Worm (Caenorhabditis elegans) whole organism, mixed stage, embryonic: ENCODE measurements around the gene drh-1.

ENCODE experiments used
- blmp-1 ChIP-seq: fragments of 150-350 bp; optimal IDR thresholded peaks from 2 replicates; lab custom pipeline; 2014; ENCODE audit warnings: missing biosample characterization, missing genetic modification characterization
- ces-1 ChIP-seq: fragments of 150-350 bp; optimal IDR thresholded peaks from 2 replicates; lab custom pipeline; 2014; ENCODE audit warnings: missing biosample characterization, missing genetic modification reagents, missing genetic modification characterization
- elt-1 ChIP-seq: sonication (generic microtip); optimal IDR thresholded peaks from 2 replicates; lab custom pipeline; 2017; ENCODE audit warnings: missing genetic modification characterization, mild to moderate bottlenecking, missing compliant biosample characterization, antibody characterized with exemption, moderate library complexity, borderline replicate concordance; ENCODE audit not compliant: insufficient read depth
- elt-3 ChIP-seq: fragments of 150-350 bp; optimal IDR thresholded peaks from 2 replicates; lab custom pipeline; 2014; ENCODE audit warnings: missing biosample characterization, missing genetic modification characterization
- lin-13 ChIP-seq: fragments of 150-350 bp; optimal IDR thresholded peaks from 2 replicates; lab custom pipeline; 2014; ENCODE audit warnings: missing biosample characterization, missing genetic modification characterization
- lsy-2 ChIP-seq: fragments of 150-350 bp; optimal IDR thresholded peaks from 2 replicates; lab custom pipeline; 2014; ENCODE audit warnings: missing biosample characterization, missing genetic modification characterization
- nhr-12 ChIP-seq: fragments of 150-350 bp; optimal IDR thresholded peaks from 2 replicates; lab custom pipeline; 2014; ENCODE audit warnings: missing biosample characterization, missing genetic modification characterization
- nhr-237 ChIP-seq: fragments of 150-350 bp; optimal IDR thresholded peaks from 2 replicates; lab custom pipeline; 2014; ENCODE audit warnings: missing biosample characterization, missing genetic modification characterization
- nhr-28 ChIP-seq: fragments of 150-350 bp; optimal IDR thresholded peaks from 2 replicates; lab custom pipeline; 2014; ENCODE audit warnings: missing biosample characterization, missing genetic modification characterization
- pha-4 ChIP-seq: fragments of 150-350 bp; optimal IDR thresholded peaks from 2 replicates; lab custom pipeline; 2018; ENCODE audit warnings: missing biosample characterization, missing genetic modification reagents, missing genetic modification characterization
- sptf-1 ChIP-seq: sonication (generic microtip); optimal IDR thresholded peaks from 2 replicates; lab custom pipeline; 2017; ENCODE audit warnings: mild to moderate bottlenecking, missing genetic modification characterization, moderate library complexity, missing compliant biosample characterization
- unc-39 ChIP-seq: fragments of 150-350 bp; optimal IDR thresholded peaks from 2 replicates; lab custom pipeline; 2014; ENCODE audit warnings: missing biosample characterization, missing genetic modification characterization
- unc-62 ChIP-seq: fragments of 150-350 bp; optimal IDR thresholded peaks from 2 replicates; lab custom pipeline; 2014; ENCODE audit warnings: missing biosample characterization, missing genetic modification reagents, missing genetic modification characterization

- TF ChIP-seq lsy-2 (tag; lab: Kevin White, UChicago) (no peak), nhr-237 (tag; lab: Kevin White, UChicago) (no peak), pha-4 (tag; lab: Kevin White, UChicago) (no peak), ces-1 (GFP tag; lab: Kevin White, UChicago) (no peak), blmp-1 (no peak), sptf-1 (tag; lab: Kevin White, UChicago) (no peak), elt-3 (tag; lab: Kevin White, UChicago) (no peak), unc-62 (GFP tag; lab: Kevin White, UChicago) (no peak), elt-1 (tag; lab: Kevin White, UChicago) (no peak), unc-39 (tag; lab: Kevin White, UChicago) (no peak), nhr-28 (no peak), lin-13 (tag; lab: Kevin White, UChicago) (no peak), nhr-12 (tag; lab: Kevin White, UChicago) (no peak)
These were observed 25.0 kb downstream of the drh-1 start for ce11 chrIV:6588080-6588613.
